Worm (Caenorhabditis elegans) whole organism, L4 larva: ENCODE results near the gene K03H1.7.

ENCODE experiments used
- fos-1 ChIP-seq: fragments of 150-350 bp; optimal IDR thresholded peaks from 2 replicates; lab custom pipeline; 2014; ENCODE audit warnings: missing biosample characterization, missing genetic modification characterization
- jun-1 ChIP-seq: fragments of 150-350 bp; optimal IDR thresholded peaks from 2 replicates; lab custom pipeline; 2014; ENCODE audit warnings: missing biosample characterization, missing genetic modification reagents, missing genetic modification characterization
- nhr-10 ChIP-seq: fragments of 150-350 bp; optimal IDR thresholded peaks from 2 replicates; lab custom pipeline; 2014; ENCODE audit warnings: missing biosample characterization, missing genetic modification characterization

DNA sequence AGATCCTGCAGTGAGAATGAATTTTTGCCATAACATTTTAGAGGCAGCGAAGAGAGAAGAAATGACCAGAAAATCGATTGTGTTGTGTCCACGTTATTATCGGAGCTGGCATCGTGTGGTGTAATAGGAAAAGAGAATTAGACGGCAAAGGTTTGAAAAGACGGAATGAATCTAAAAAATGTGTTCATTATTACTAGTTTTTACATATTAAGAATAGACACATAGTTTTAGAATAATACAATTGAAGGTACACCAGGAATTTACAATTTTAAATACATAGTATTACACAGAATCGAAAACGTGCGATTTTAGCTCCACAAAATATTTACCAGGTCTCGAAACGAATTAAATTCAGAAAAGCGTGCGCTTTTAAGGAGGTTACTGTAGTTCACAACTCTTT lies 3.0 kb downstream of the K03H1.7 start, which contains the start of gene K03H1.13:
- TF ChIP-seq jun-1 (tag; lab: Kevin White, UChicago) (no peak), fos-1 (tag; lab: Kevin White, UChicago) (no peak), nhr-10 (tag; lab: Kevin White, UChicago) (no peak)
